Fruit fly (Drosophila melanogaster) whole organism, wandering third instar larva: ENCODE results near the gene CG13360.

Source experiments
- Abd-B ChIP-seq: fragments of >200 bp; optimal IDR thresholded peaks from 2 replicates; lab custom pipeline; 2017; ENCODE audit warnings: missing biosample characterization, missing genetic modification characterization
- CG32264 ChIP-seq: fragments of 200-800 bp; sonication (Bioruptor generic); optimal IDR thresholded peaks from 2 replicates; lab custom pipeline; 2016; ENCODE audit warnings: missing biosample characterization, missing genetic modification characterization
- CG9705 ChIP-seq: fragments of 200-800 bp; sonication (Bioruptor generic); optimal IDR thresholded peaks from 2 replicates; lab custom pipeline; 2018; ENCODE audit warnings: missing biosample characterization, mild to moderate bottlenecking, missing genetic modification characterization
- CrebA ChIP-seq: fragments of 200-800 bp; sonication (Bioruptor generic); optimal IDR thresholded peaks from 2 replicates; lab custom pipeline; 2016; ENCODE audit warnings: missing biosample characterization, mild to moderate bottlenecking, missing genetic modification characterization, borderline replicate concordance
- Dfd ChIP-seq: fragments of >200 bp; optimal IDR thresholded peaks from 2 replicates; lab custom pipeline; 2017; ENCODE audit warnings: missing biosample characterization, missing genetic modification characterization
- Dif ChIP-seq: fragments of 200-275, 200-300 bp; sonication (Bioruptor generic); optimal IDR thresholded peaks from 2 replicates; lab custom pipeline; 2018; ENCODE audit warnings: missing biosample characterization, missing genetic modification characterization; ENCODE audit not compliant: partially characterized antibody
- GATAd ChIP-seq: sonication (Bioruptor generic); optimal IDR thresholded peaks from 2 replicates; lab custom pipeline; 2016; ENCODE audit warnings: missing biosample characterization, missing genetic modification characterization
- HLH106 ChIP-seq: fragments of 200-800 bp; optimal IDR thresholded peaks from 3 replicates; lab custom pipeline; 2019; ENCODE audit warnings: missing biosample characterization, mild to moderate bottlenecking, missing genetic modification characterization, moderate library complexity
- Hnf4 ChIP-seq: fragments of 200-800 bp; sonication (Bioruptor generic); optimal IDR thresholded peaks from 2 replicates; lab custom pipeline; 2016; ENCODE audit warnings: missing biosample characterization, mild to moderate bottlenecking, missing genetic modification characterization
- Hr78 ChIP-seq: fragments of >200 bp; optimal IDR thresholded peaks from 2 replicates; lab custom pipeline; 2017; ENCODE audit warnings: missing biosample characterization, missing genetic modification characterization
- Hr83 ChIP-seq: fragments of 200-300 bp; sonication (Bioruptor generic); optimal IDR thresholded peaks from 2 replicates; lab custom pipeline; 2016; ENCODE audit warnings: missing biosample characterization, mild to moderate bottlenecking, missing genetic modification characterization, moderate library complexity; ENCODE audit not compliant: poor library complexity, severe bottlenecking
- Jra ChIP-seq: sonication (Bioruptor generic); optimal IDR thresholded peaks from 2 replicates; lab custom pipeline; 2016; ENCODE audit warnings: missing biosample characterization, missing genetic modification characterization
- Mio ChIP-seq: sonication (Bioruptor generic); optimal IDR thresholded peaks from 2 replicates; lab custom pipeline; 2016; ENCODE audit warnings: missing biosample characterization, missing genetic modification characterization
- Myc ChIP-seq: fragments of >200 bp; optimal IDR thresholded peaks from 2 replicates; lab custom pipeline; 2017
- N ChIP-seq: fragments of >200 bp; optimal IDR thresholded peaks from 2 replicates; lab custom pipeline; 2018; ENCODE audit warnings: missing biosample characterization, missing external identifiers, missing genetic modification characterization
- OdsH ChIP-seq: fragments of 200-800 bp; sonication (Bioruptor generic); optimal IDR thresholded peaks from 2 replicates; lab custom pipeline; 2016; ENCODE audit warnings: missing biosample characterization, mild to moderate bottlenecking, missing genetic modification characterization
- Rel ChIP-seq, 2 experiments: fragments of 200-800 bp; sonication (Bioruptor generic) in 1 of 2; optimal IDR thresholded peaks; 2 replicates in 1 of 2; 3 replicates in 1 of 2; lab custom pipeline; 2016 to 2019; ENCODE audit warnings: mild to moderate bottlenecking in 2 of 2, missing biosample characterization in 2 of 2, missing genetic modification characterization in 2 of 2, moderate library complexity in 1 of 2
- Sp1 ChIP-seq: fragments of 200-800 bp; sonication (Bioruptor generic); optimal IDR thresholded peaks from 3 replicates; lab custom pipeline; 2019; ENCODE audit warnings: missing biosample characterization, mild to moderate bottlenecking, missing genetic modification characterization, moderate library complexity
- Vsx2 ChIP-seq: fragments of 200-300, 225-300 bp; sonication (Bioruptor generic); optimal IDR thresholded peaks from 2 replicates; lab custom pipeline; 2018; ENCODE audit warnings: missing biosample characterization, missing genetic modification characterization; ENCODE audit not compliant: partially characterized antibody
- br ChIP-seq: fragments of 200-800 bp; sonication (Bioruptor generic); optimal IDR thresholded peaks from 2 replicates; lab custom pipeline; 2016; ENCODE audit warnings: missing biosample characterization, missing genetic modification characterization
- brk ChIP-seq: fragments of 200-800 bp; sonication (Bioruptor generic); optimal IDR thresholded peaks from 2 replicates; lab custom pipeline; 2016; ENCODE audit warnings: missing biosample characterization, mild to moderate bottlenecking, missing genetic modification characterization
- dl ChIP-seq, 2 experiments: fragments of 175-275, 200-275 bp in 1 of 2; fragments of 200-275 bp in 1 of 2; sonication (Bioruptor generic); optimal IDR thresholded peaks; lab custom pipeline; 2018; ENCODE audit warnings: mild to moderate bottlenecking in 2 of 2, missing biosample characterization in 2 of 2, missing genetic modification characterization in 2 of 2, moderate library complexity in 2 of 2; ENCODE audit not compliant: partially characterized antibody in 2 of 2, insufficient read depth in 1 of 2
- dmrt93B ChIP-seq: fragments of 200-800 bp; sonication (Bioruptor generic); optimal IDR thresholded peaks from 2 replicates; lab custom pipeline; 2018; ENCODE audit warnings: missing biosample characterization, mild to moderate bottlenecking, missing genetic modification characterization
- dsf ChIP-seq: sonication (Bioruptor generic); optimal IDR thresholded peaks from 2 replicates; lab custom pipeline; 2016; ENCODE audit warnings: missing biosample characterization, missing genetic modification characterization, borderline replicate concordance
- ey ChIP-seq: fragments of 200-800 bp; sonication (Bioruptor generic); optimal IDR thresholded peaks from 2 replicates; lab custom pipeline; 2016; ENCODE audit warnings: missing biosample characterization, missing genetic modification characterization
- foxo ChIP-seq, 2 experiments: fragments of 200-800 bp; sonication (Bioruptor generic); optimal IDR thresholded peaks; 2 replicates in 1 of 2; 3 replicates in 1 of 2; lab custom pipeline; 2016 to 2017; ENCODE audit warnings: missing biosample characterization in 2 of 2, missing genetic modification characterization in 2 of 2
- fru ChIP-seq: fragments of 200-800 bp; sonication (Bioruptor generic); optimal IDR thresholded peaks from 3 replicates; lab custom pipeline; 2016; ENCODE audit warnings: missing biosample characterization, mild to moderate bottlenecking, missing genetic modification characterization
- h ChIP-seq: fragments of 200-800 bp; sonication (Bioruptor generic); optimal IDR thresholded peaks from 3 replicates; lab custom pipeline; 2016; ENCODE audit warnings: missing biosample characterization, mild to moderate bottlenecking, missing genetic modification characterization
- jim ChIP-seq: fragments of 175-275, 200-325 bp; sonication (Bioruptor generic); optimal IDR thresholded peaks from 2 replicates; lab custom pipeline; 2016; ENCODE audit warnings: missing biosample characterization, mild to moderate bottlenecking, missing genetic modification characterization
- lola ChIP-seq: fragments of >200 bp; optimal IDR thresholded peaks from 2 replicates; lab custom pipeline; 2017; ENCODE audit warnings: missing biosample characterization, missing genetic modification characterization
- pan ChIP-seq: fragments of >200 bp; optimal IDR thresholded peaks from 2 replicates; lab custom pipeline; 2017
- psq ChIP-seq: fragments of 200-800 bp; sonication (Bioruptor generic); optimal IDR thresholded peaks from 3 replicates; lab custom pipeline; 2017; ENCODE audit warnings: missing biosample characterization, mild to moderate bottlenecking, missing genetic modification characterization, moderate library complexity
- rgr ChIP-seq: fragments of 200-800 bp; sonication (Bioruptor generic); optimal IDR thresholded peaks from 3 replicates; lab custom pipeline; 2016; ENCODE audit warnings: missing biosample characterization, mild to moderate bottlenecking, missing genetic modification characterization
- sage ChIP-seq: fragments of 200-800 bp; sonication (Bioruptor generic); optimal IDR thresholded peaks from 2 replicates; lab custom pipeline; 2016; ENCODE audit warnings: missing biosample characterization, mild to moderate bottlenecking, missing genetic modification characterization
- sv ChIP-seq: fragments of 200-800 bp; sonication (Bioruptor generic); optimal IDR thresholded peaks from 3 replicates; lab custom pipeline; 2016; ENCODE audit warnings: missing biosample characterization, missing genetic modification characterization
- tai ChIP-seq: sonication (Bioruptor generic); optimal IDR thresholded peaks from 2 replicates; lab custom pipeline; 2016; ENCODE audit warnings: missing biosample characterization, missing genetic modification characterization
- usp ChIP-seq: fragments of >200 bp; optimal IDR thresholded peaks from 2 replicates; lab custom pipeline; 2017; ENCODE audit warnings: missing biosample characterization, missing genetic modification characterization
- woc ChIP-seq: sonication (Bioruptor generic); optimal IDR thresholded peaks from 2 replicates; lab custom pipeline; 2016; ENCODE audit warnings: missing biosample characterization, mild to moderate bottlenecking, missing genetic modification characterization

The CG13360 gene

dm6 chrX:775184-775583 is 14.7 kb downstream of the CG13360 start:
- TF ChIP-seq ey (GFP tag; lab: Kevin White, UChicago) (peak; percentile 74), fru (peak; percentile 83), usp (GFP tag; lab: Kevin White, UChicago) (no peak), rgr (GFP tag; lab: Kevin White, UChicago) (peak; percentile 79), br (GFP tag; lab: Kevin White, UChicago) (peak; percentile 70), dsf (GFP tag; lab: Kevin White, UChicago) (no peak), Hr83 (GFP tag; lab: Kevin White, UChicago) (no peak), Jra (GFP tag; lab: Kevin White, UChicago) (peak; percentile 40), Myc (lab: Kevin White, UChicago) (no peak), Sp1 (GFP tag; lab: Kevin White, UChicago) (peak; percentile 83), pan (lab: Kevin White, UChicago) (no peak), foxo (GFP tag; optimal IDR thresholded peaks at IDR 0.05; lab: Kevin White, UChicago) (peak in 1 of 2 experiments; percentile 81), GATAd (GFP tag; lab: Kevin White, UChicago) (no peak), HLH106 (tag; lab: Kevin White, UChicago) (peak; percentile 77), CG9705 (GFP tag; lab: Kevin White, UChicago) (peak; percentile 26), CrebA (no peak), lola (GFP tag; lab: Kevin White, UChicago) (no peak), CG32264 (GFP tag; lab: Kevin White, UChicago) (peak; percentile 38), sage (GFP tag; lab: Kevin White, UChicago) (peak; percentile 62), Mio (GFP tag; lab: Kevin White, UChicago) (no peak), Abd-B (GFP tag; lab: Kevin White, UChicago) (no peak), Dfd (GFP tag; lab: Kevin White, UChicago) (no peak), Dif (GFP tag; lab: Kevin White, UChicago) (no peak), sv (GFP tag; lab: Kevin White, UChicago) (no peak), dmrt93B (GFP tag; lab: Kevin White, UChicago) (peak; percentile 54), Rel (GFP tag; optimal IDR thresholded peaks at IDR 0.05; lab: Kevin White, UChicago) (peak; percentile 12), Rel (tag; optimal IDR thresholded peaks at IDR 0.05; lab: Kevin White, UChicago) (no peak), OdsH (GFP tag; lab: Kevin White, UChicago) (peak; percentile 79), h (GFP tag; lab: Kevin White, UChicago) (peak; percentile 87), brk (peak; percentile 50), jim (GFP tag; lab: Kevin White, UChicago) (no peak), psq (GFP tag; lab: Kevin White, UChicago) (peak; percentile 74), dl (GFP tag; optimal IDR thresholded peaks at IDR 0.05; lab: Kevin White, UChicago; ENCODE audit: insufficient read depth in 1 of 2, partially characterized antibody in 2 of 2) (no peak), Hr78 (no peak), Vsx2 (GFP tag; lab: Kevin White, UChicago) (no peak), tai (GFP tag; lab: Kevin White, UChicago) (peak; percentile 3), woc (GFP tag; lab: Kevin White, UChicago) (peak; percentile 86), Hnf4 (GFP tag; lab: Kevin White, UChicago) (peak; percentile 59), N (no peak)

- TF ChIP-seq Hr83 (GFP tag; lab: Kevin White, UChicago) = no peak
- TF ChIP-seq Vsx2 (GFP tag; lab: Kevin White, UChicago) = no peak
- TF ChIP-seq ey (GFP tag; lab: Kevin White, UChicago) = no peak
These were observed 15.7 kb downstream of the CG13360 start for dm6 chrX:774160-774700.
